Fruit fly (Drosophila melanogaster): ENCODE results near the gene CG14691.

- TF ChIP-seq kay (GFP tag; ENCODE audit: borderline replicate concordance) = no peak
- no peak for TF ChIP-seq tj (GFP tag; optimal IDR thresholded peaks at IDR 0.05)
- no peak for TF ChIP-seq CG5204 (GFP tag; optimal IDR thresholded peaks at IDR 0.05)
Observed at dm6 chr3R:10803855-10804254, 48.4 kb upstream of the CG14691 start, which contains the start of gene CG14692.

Measured in whole organism, adult.